Fruit fly (Drosophila melanogaster) whole organism, embryonic: Measurements from ENCODE around the gene Hrs.
A peak's percentile ranks its signal among the peaks of the same experiment; 100 is the strongest.

Experiments used
- Atf-2 ChIP-seq: fragments of 200-800 bp; sonication (Bioruptor generic); optimal IDR thresholded peaks from 2 replicates; lab custom pipeline; 2016; ENCODE audit warnings: missing biosample characterization, missing genetic modification characterization
- Atf6 ChIP-seq: fragments of 200-800 bp; sonication (Bioruptor generic); IDR thresholded peaks from 2 replicates; pipeline ENCODE4 v1.3.6; 2022; ENCODE audit warnings: missing biosample characterization, missing genetic modification characterization
- CG10959 ChIP-seq: fragments of 200-800 bp; sonication (Bioruptor generic); IDR thresholded peaks from 2 replicates; pipeline ENCODE4 v1.3.6; 2022; ENCODE audit warnings: missing biosample characterization, missing genetic modification characterization
- CG11723 ChIP-seq: fragments of 200-800 bp; sonication (Bioruptor generic); optimal IDR thresholded peaks from 2 replicates; lab custom pipeline; 2017; ENCODE audit warnings: missing biosample characterization, mild to moderate bottlenecking, missing genetic modification characterization
- CG12744 ChIP-seq: fragments of 200-800 bp; sonication (Bioruptor generic); optimal IDR thresholded peaks from 2 replicates; lab custom pipeline; 2016; ENCODE audit warnings: missing biosample characterization, missing genetic modification characterization
- CG13424 ChIP-seq: fragments of 200-800 bp; sonication (Bioruptor generic); optimal IDR thresholded peaks from 2 replicates; lab custom pipeline; 2019; ENCODE audit warnings: missing biosample characterization, mild to moderate bottlenecking, missing genetic modification characterization, moderate library complexity
- CG13624 ChIP-seq: fragments of 200-800 bp; sonication (Bioruptor generic); optimal IDR thresholded peaks from 2 replicates; lab custom pipeline; 2016; ENCODE audit warnings: missing biosample characterization, missing genetic modification characterization
- CG14667 ChIP-seq: fragments of 200-800 bp; sonication (Bioruptor generic); IDR thresholded peaks from 2 replicates; pipeline ENCODE4 v1.3.6; 2022; ENCODE audit warnings: missing biosample characterization, missing genetic modification characterization
- CG15601 ChIP-seq: fragments of 200-800 bp; sonication (Bioruptor generic); optimal IDR thresholded peaks from 3 replicates; lab custom pipeline; 2019; ENCODE audit warnings: missing biosample characterization, mild to moderate bottlenecking, missing genetic modification characterization, moderate library complexity
- CG17568 ChIP-seq: fragments of 200-800 bp; sonication (Bioruptor generic); optimal IDR thresholded peaks from 2 replicates; lab custom pipeline; 2018; ENCODE audit warnings: missing biosample characterization, mild to moderate bottlenecking, missing genetic modification characterization, moderate library complexity
- CG17802 ChIP-seq: fragments of 200-800 bp; sonication (Bioruptor generic); optimal IDR thresholded peaks from 2 replicates; lab custom pipeline; 2018; ENCODE audit warnings: missing biosample characterization, mild to moderate bottlenecking, missing genetic modification characterization, moderate library complexity
- CG18599 ChIP-seq: fragments of 200-800 bp; sonication (Bioruptor generic); optimal IDR thresholded peaks from 3 replicates; lab custom pipeline; 2017; ENCODE audit warnings: missing biosample characterization, missing genetic modification characterization, mild to moderate bottlenecking, moderate library complexity, missing genetic modification reagents
- CG2199 ChIP-seq: fragments of 200-800 bp; sonication (Bioruptor generic); IDR thresholded peaks from 3 replicates; pipeline ENCODE4 v1.3.6; 2022; ENCODE audit warnings: missing biosample characterization, missing genetic modification characterization
- CG2678 ChIP-seq: fragments of 200-800 bp; sonication (Bioruptor generic); optimal IDR thresholded peaks from 3 replicates; lab custom pipeline; 2019; ENCODE audit warnings: missing biosample characterization, mild to moderate bottlenecking, missing genetic modification characterization, moderate library complexity
- CG30431 ChIP-seq: fragments of 200-800 bp; sonication (Bioruptor generic); optimal IDR thresholded peaks from 2 replicates; lab custom pipeline; 2017; ENCODE audit warnings: missing biosample characterization, missing genetic modification characterization
- CG32532 ChIP-seq: fragments of 200-800 bp; sonication (Bioruptor generic); IDR thresholded peaks from 2 replicates; pipeline ENCODE4 v1.3.6; 2022; ENCODE audit warnings: missing biosample characterization, missing genetic modification characterization
- CG4282 ChIP-seq: fragments of 200-800 bp; sonication (Bioruptor generic); optimal IDR thresholded peaks from 2 replicates; lab custom pipeline; 2016; ENCODE audit warnings: missing biosample characterization, missing genetic modification characterization
- CG4360 ChIP-seq: fragments of 200-800 bp; sonication (Bioruptor generic); IDR thresholded peaks from 2 replicates; pipeline ENCODE4 v1.3.6; 2022; ENCODE audit warnings: missing biosample characterization, missing genetic modification characterization
- CG4854 ChIP-seq: fragments of 200-800 bp; sonication (Bioruptor generic); optimal IDR thresholded peaks from 2 replicates; lab custom pipeline; 2016; ENCODE audit warnings: missing biosample characterization, missing genetic modification characterization, inconsistent platforms
- CG6689 ChIP-seq: fragments of 200-800 bp; sonication (Bioruptor generic); IDR thresholded peaks from 2 replicates; pipeline ENCODE4 v1.3.6; 2022; ENCODE audit warnings: missing biosample characterization, missing genetic modification characterization
- CG7839 ChIP-seq: fragments of 200-800 bp; sonication (Bioruptor generic); optimal IDR thresholded peaks from 3 replicates; lab custom pipeline; 2018; ENCODE audit warnings: missing biosample characterization, mild to moderate bottlenecking, missing genetic modification characterization, moderate library complexity
- Deaf1 ChIP-seq: fragments of 200-800 bp; optimal IDR thresholded peaks from 3 replicates; lab custom pipeline; 2019; ENCODE audit warnings: missing biosample characterization, mild to moderate bottlenecking, missing genetic modification characterization, moderate library complexity
- Dp ChIP-seq: fragments of 200-800 bp; sonication (Bioruptor generic); optimal IDR thresholded peaks from 2 replicates; lab custom pipeline; 2018; ENCODE audit warnings: missing biosample characterization, mild to moderate bottlenecking, missing genetic modification characterization, moderate library complexity
- Fer2 ChIP-seq: fragments of 200-800 bp; sonication (Bioruptor generic); optimal IDR thresholded peaks from 2 replicates; lab custom pipeline; 2018; ENCODE audit warnings: missing biosample characterization, mild to moderate bottlenecking, missing genetic modification characterization, moderate library complexity
- HLH54F ChIP-seq: fragments of 200-800 bp; sonication (Bioruptor generic); optimal IDR thresholded peaks from 3 replicates; lab custom pipeline; 2016; ENCODE audit warnings: missing biosample characterization, missing genetic modification characterization
- Hr39 ChIP-seq: fragments of >200 bp; optimal IDR thresholded peaks from 2 replicates; lab custom pipeline; 2017
- MBD-R2 ChIP-seq: fragments of 200-800 bp; sonication (Bioruptor generic); IDR thresholded peaks from 2 replicates; pipeline ENCODE4 v1.3.6; 2022; ENCODE audit warnings: missing biosample characterization, missing genetic modification characterization
- Myb ChIP-seq: fragments of 200-800 bp; sonication (Bioruptor generic); optimal IDR thresholded peaks from 2 replicates; lab custom pipeline; 2016; ENCODE audit warnings: missing biosample characterization, missing genetic modification characterization
- Rfx ChIP-seq: fragments of 200-800 bp; sonication (Bioruptor generic); IDR thresholded peaks from 2 replicates; pipeline ENCODE4 v1.3.6; 2022; ENCODE audit warnings: missing biosample characterization, missing genetic modification characterization
- Xbp1 ChIP-seq: fragments of 200-800 bp; sonication (Bioruptor generic); optimal IDR thresholded peaks from 3 replicates; lab custom pipeline; 2016; ENCODE audit warnings: missing biosample characterization, mild to moderate bottlenecking, missing genetic modification characterization
- ap ChIP-seq: fragments of 200-800 bp; sonication (Bioruptor generic); IDR thresholded peaks from 2 replicates; pipeline ENCODE4 v1.3.6; 2022; ENCODE audit warnings: missing biosample characterization, missing genetic modification characterization
- ase ChIP-seq: fragments of 200-800 bp; sonication (Bioruptor generic); IDR thresholded peaks from 3 replicates; pipeline ENCODE4 v1.3.6; 2022; ENCODE audit warnings: missing biosample characterization, missing genetic modification characterization
- crc ChIP-seq: fragments of 200-800 bp; sonication (Bioruptor generic); optimal IDR thresholded peaks from 2 replicates; lab custom pipeline; 2016; ENCODE audit warnings: missing biosample characterization, missing genetic modification characterization
- crol ChIP-seq: fragments of 200-800 bp; sonication (Bioruptor generic); IDR thresholded peaks from 2 replicates; pipeline ENCODE4 v1.3.6; 2022; ENCODE audit warnings: missing biosample characterization, missing genetic modification characterization
- crp ChIP-seq, 2 experiments: fragments of 200-800 bp; sonication (Bioruptor generic); optimal IDR thresholded peaks; 2 replicates in 1 of 2; 3 replicates in 1 of 2; lab custom pipeline; 2017; ENCODE audit warnings: missing biosample characterization in 2 of 2, missing genetic modification characterization in 2 of 2, mild to moderate bottlenecking in 1 of 2, moderate library complexity in 1 of 2
- eyg ChIP-seq: fragments of 200-800 bp; sonication (Bioruptor generic); optimal IDR thresholded peaks from 3 replicates; lab custom pipeline; 2016; ENCODE audit warnings: missing biosample characterization, missing genetic modification characterization
- fd102C ChIP-seq: fragments of 200-800 bp; sonication (Bioruptor generic); optimal IDR thresholded peaks from 2 replicates; lab custom pipeline; 2018; ENCODE audit warnings: missing biosample characterization, mild to moderate bottlenecking, missing genetic modification characterization, moderate library complexity
- fru ChIP-seq: fragments of >200 bp; optimal IDR thresholded peaks from 2 replicates; lab custom pipeline; 2017
- ftz-f1 ChIP-seq: fragments of 200-800 bp; sonication (Bioruptor generic); optimal IDR thresholded peaks from 2 replicates; lab custom pipeline; 2016; ENCODE audit warnings: missing biosample characterization, missing genetic modification characterization
- fu2 ChIP-seq: fragments of 200-800 bp; sonication (Bioruptor generic); optimal IDR thresholded peaks from 2 replicates; lab custom pipeline; 2016; ENCODE audit warnings: missing biosample characterization, missing genetic modification characterization
- gem ChIP-seq: fragments of 200-800 bp; sonication (Bioruptor generic); optimal IDR thresholded peaks from 2 replicates; lab custom pipeline; 2019; ENCODE audit warnings: missing biosample characterization, mild to moderate bottlenecking, missing genetic modification characterization, moderate library complexity
- grau ChIP-seq: fragments of 200-800 bp; optimal IDR thresholded peaks from 3 replicates; lab custom pipeline; 2019; ENCODE audit warnings: missing biosample characterization, mild to moderate bottlenecking, missing genetic modification characterization, moderate library complexity
- pfk ChIP-seq: fragments of 200-800 bp; sonication (Bioruptor generic); optimal IDR thresholded peaks from 2 replicates; lab custom pipeline; 2018; ENCODE audit warnings: missing biosample characterization, mild to moderate bottlenecking, missing genetic modification characterization, moderate library complexity
- pita ChIP-seq: fragments of 200-800 bp; sonication (Bioruptor generic); optimal IDR thresholded peaks from 2 replicates; lab custom pipeline; 2017; ENCODE audit warnings: missing biosample characterization, mild to moderate bottlenecking, missing genetic modification characterization
- pros ChIP-seq: fragments of 200-800 bp; sonication (Bioruptor generic); optimal IDR thresholded peaks from 3 replicates; lab custom pipeline; 2019; ENCODE audit warnings: missing biosample characterization, mild to moderate bottlenecking, missing genetic modification characterization, moderate library complexity
- pum ChIP-seq: fragments of 200-800 bp; sonication (Bioruptor generic); optimal IDR thresholded peaks from 2 replicates; lab custom pipeline; 2016; ENCODE audit warnings: missing biosample characterization, missing genetic modification characterization
- salm ChIP-seq: fragments of 200-800 bp; sonication (Bioruptor generic); optimal IDR thresholded peaks from 2 replicates; lab custom pipeline; 2018; ENCODE audit warnings: missing biosample characterization, mild to moderate bottlenecking, missing genetic modification characterization
- sr ChIP-seq: fragments of 200-800 bp; sonication (Bioruptor generic); IDR thresholded peaks from 3 replicates; pipeline ENCODE4 v1.3.6; 2022; ENCODE audit warnings: missing biosample characterization, missing genetic modification characterization
- stc ChIP-seq: fragments of 200-800 bp; sonication (Bioruptor generic); IDR thresholded peaks from 2 replicates; pipeline ENCODE4 v1.3.6; 2022; ENCODE audit warnings: missing biosample characterization, missing genetic modification characterization
- zen2 ChIP-seq: fragments of 200-800 bp; sonication (Bioruptor generic); IDR thresholded peaks from 3 replicates; pipeline ENCODE4 v1.3.6; 2022; ENCODE audit warnings: missing biosample characterization, missing genetic modification characterization; ENCODE audit not compliant: partially characterized antibody

Gene Hrs

dm6 chr2L:2765659-2766373 is 26.0 kb downstream of the Hrs start, which contains the start of the genes Snx21 and aph-1 (continued):
- peak; percentile 93 for TF ChIP-seq CG18599 (GFP tag; lab: Kevin White, UChicago)
- peak; percentile 82 for TF ChIP-seq Fer2
- TF ChIP-seq pita: no peak
- peak in 1 of 2 experiments; percentile 54 for TF ChIP-seq crp (GFP tag; optimal IDR thresholded peaks at IDR 0.05; lab: Kevin White, UChicago)
- no peak for TF ChIP-seq fru (lab: Kevin White, UChicago)
- peak; percentile 87 for TF ChIP-seq CG11723
- peak; percentile 48; the same call in 1 of the 3 replicates for TF ChIP-seq sr (GFP tag; lab: Robert Waterston, UW)
- TF ChIP-seq Dp: no peak
- TF ChIP-seq pum (GFP tag; lab: Kevin White, UChicago): peak; percentile 92
- TF ChIP-seq CG4282 (GFP tag; lab: Kevin White, UChicago): peak; percentile 64
- peak; percentile 90 for TF ChIP-seq Rfx (GFP tag; lab: Robert Waterston, UW)
- TF ChIP-seq Deaf1 (tag; lab: Kevin White, UChicago): peak; percentile 75
- peak; percentile 80 for TF ChIP-seq fu2
- TF ChIP-seq Atf6 (GFP tag; lab: Robert Waterston, UW): peak; percentile 89
- TF ChIP-seq ftz-f1: peak; percentile 34
- peak; percentile 89 for TF ChIP-seq stc (GFP tag; lab: Robert Waterston, UW)
- TF ChIP-seq CG15601 (tag; lab: Kevin White, UChicago): peak; percentile 89
- peak; percentile 96 for TF ChIP-seq CG7839 (tag; lab: Kevin White, UChicago)
- peak; percentile 91 for TF ChIP-seq CG6689 (GFP tag; lab: Robert Waterston, UW)
- peak; percentile 74 for TF ChIP-seq crc (GFP tag; lab: Kevin White, UChicago)
- TF ChIP-seq CG13424 (tag; lab: Kevin White, UChicago): peak; percentile 94
- peak; percentile 88 for TF ChIP-seq CG30431 (GFP tag; lab: Kevin White, UChicago)
- peak; percentile 26 for TF ChIP-seq CG12744 (GFP tag; lab: Kevin White, UChicago)
- peak; percentile 63 for TF ChIP-seq ap (GFP tag; lab: Robert Waterston, UW)
- peak; percentile 63 for TF ChIP-seq CG17802
- TF ChIP-seq ase (GFP tag; lab: Robert Waterston, UW): peak; percentile 61
- peak; percentile 80 for TF ChIP-seq salm (tag; lab: Kevin White, UChicago)
- TF ChIP-seq CG2678 (tag; lab: Kevin White, UChicago): peak; percentile 96
- TF ChIP-seq CG14667 (GFP tag; lab: Robert Waterston, UW): peak; percentile 77
- TF ChIP-seq Xbp1 (GFP tag; lab: Kevin White, UChicago): peak; percentile 92
- peak; percentile 93 for TF ChIP-seq HLH54F (GFP tag; lab: Kevin White, UChicago)
- TF ChIP-seq MBD-R2: peak; percentile 84; the same call in 1 of the 2 replicates
- peak; percentile 92 for TF ChIP-seq CG32532 (GFP tag; lab: Robert Waterston, UW)
- TF ChIP-seq Atf-2 (GFP tag; lab: Kevin White, UChicago): peak; percentile 85
- TF ChIP-seq Hr39 (lab: Kevin White, UChicago): no peak
- peak; percentile 84 for TF ChIP-seq Myb (GFP tag; lab: Kevin White, UChicago)
- TF ChIP-seq CG10959: peak; percentile 81
- peak; percentile 32; the same call in 1 of the 2 replicates for TF ChIP-seq crol (GFP tag; lab: Robert Waterston, UW)
- TF ChIP-seq CG17568 (GFP tag; lab: Kevin White, UChicago): no peak
- TF ChIP-seq pros (GFP tag; lab: Kevin White, UChicago): peak; percentile 46
- peak; percentile 26; the same call in 1 of the 2 replicates for TF ChIP-seq CG4360 (GFP tag; lab: Robert Waterston, UW)
- peak; percentile 97 for TF ChIP-seq gem
- peak; percentile 78 for TF ChIP-seq eyg (GFP tag; lab: Kevin White, UChicago)
- TF ChIP-seq fd102C (GFP tag; lab: Kevin White, UChicago): peak; percentile 28
- peak; percentile 12 for TF ChIP-seq pfk (GFP tag; lab: Kevin White, UChicago)
- TF ChIP-seq grau (tag; lab: Kevin White, UChicago): peak; percentile 93
- TF ChIP-seq zen2: no peak
- peak; percentile 72 for TF ChIP-seq CG4854 (GFP tag; lab: Kevin White, UChicago)
- 0 out of 3 replicates have a peak, but pooled peaks have one; percentile 59 for TF ChIP-seq CG2199 (GFP tag; lab: Robert Waterston, UW)
- peak; percentile 89 for TF ChIP-seq CG13624 (GFP tag; lab: Kevin White, UChicago)
